Worm (Caenorhabditis elegans) whole organism, midembryonic: ENCODE measurements around the gene gtbp-1.

Source experiments
- T22C8.4 ChIP-seq: fragments of 200-800 bp; sonication (Bioruptor generic); IDR thresholded peaks from 2 replicates; pipeline ENCODE4 v1.3.6; 2022; ENCODE audit warnings: missing genetic modification characterization, missing compliant biosample characterization
- cog-1 ChIP-seq: sonication (generic microtip); optimal IDR thresholded peaks from 2 replicates; lab custom pipeline; 2016; ENCODE audit warnings: missing genetic modification characterization, missing compliant biosample characterization
- flt-1 ChIP-seq: fragments of 200-800 bp; sonication (Bioruptor generic); IDR thresholded peaks from 2 replicates; pipeline ENCODE4 v1.3.6; 2022; ENCODE audit warnings: missing genetic modification characterization, missing compliant biosample characterization
- klf-2 ChIP-seq: fragments of 200-800 bp; sonication (Bioruptor generic); conservative IDR thresholded peaks from 2 replicates; pipeline ENCODE4 v1.3.6; 2022; ENCODE audit warnings: missing genetic modification reagents, missing genetic modification characterization, missing compliant biosample characterization
- med-1 ChIP-seq: sonication (generic microtip); optimal IDR thresholded peaks from 2 replicates; lab custom pipeline; 2017; ENCODE audit warnings: missing genetic modification characterization, mild to moderate bottlenecking, missing compliant biosample characterization, antibody characterized with exemption, missing genetic modification reagents; ENCODE audit not compliant: insufficient read depth
- ref-1 ChIP-seq: fragments of 200-800 bp; sonication (Bioruptor generic); conservative IDR thresholded peaks from 2 replicates; pipeline ENCODE4 v1.3.6; 2022; ENCODE audit warnings: missing genetic modification reagents, missing genetic modification characterization, missing compliant biosample characterization
- tab-1 ChIP-seq: fragments of 200-800 bp; sonication (Bioruptor generic); IDR thresholded peaks from 2 replicates; pipeline ENCODE4 v1.3.6; 2022; ENCODE audit warnings: missing genetic modification characterization, missing compliant biosample characterization
- ztf-23 ChIP-seq: fragments of 200-800 bp; sonication (Bioruptor generic); IDR thresholded peaks from 2 replicates; pipeline ENCODE4 v1.3.6; 2022; ENCODE audit warnings: missing genetic modification reagents, missing genetic modification characterization, missing compliant biosample characterization
- ztf-29 ChIP-seq: fragments of 200-800 bp; sonication (Bioruptor generic); IDR thresholded peaks from 2 replicates; pipeline ENCODE4 v1.3.6; 2022; ENCODE audit warnings: missing genetic modification reagents, missing genetic modification characterization, missing compliant biosample characterization

The gtbp-1 gene

DNA sequence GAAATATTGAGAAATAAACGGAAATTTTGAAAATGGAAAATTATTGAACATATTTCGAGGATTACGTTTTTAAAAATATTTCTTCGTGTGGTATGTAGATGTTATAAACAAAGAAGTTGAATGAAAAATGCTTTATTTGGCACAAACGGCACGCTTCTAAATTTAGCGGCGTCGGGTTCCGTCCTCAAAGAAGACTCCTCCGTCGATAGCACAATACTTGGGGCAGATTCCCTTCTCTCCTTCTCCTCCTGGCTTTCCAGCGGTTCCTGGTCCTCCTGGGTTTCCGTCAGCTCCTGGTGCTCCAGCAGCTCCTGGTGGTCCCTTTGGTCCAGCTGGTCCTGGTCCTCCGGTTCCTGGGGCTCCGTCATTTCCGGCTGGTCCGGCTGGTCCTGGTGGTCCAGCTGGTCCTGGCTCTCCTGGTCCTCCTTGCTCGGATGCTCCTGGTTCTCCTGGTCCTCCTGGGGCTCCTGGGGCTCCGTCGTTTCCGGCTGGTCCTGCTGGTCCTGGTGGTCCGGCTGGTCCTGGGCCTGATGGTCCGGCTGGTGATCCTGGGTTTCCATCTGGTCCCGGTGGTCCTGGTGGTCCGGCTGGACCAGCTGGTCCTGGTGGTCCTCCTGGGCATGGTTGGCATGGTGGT is 44.3 kb downstream of the gtbp-1 start, which contains the start of gene W01B6.8:
TSS of gene W01B6.8 (minus strand) at position 51 of the 637 bp plus-strand sequence.
- TF ChIP-seq flt-1 (GFP tag; lab: Robert Waterston, UW) (no peak), ztf-29 (GFP tag; lab: Robert Waterston, UW) (no peak), med-1 (GFP tag; lab: Kevin White, UChicago) (no peak), ztf-23 (GFP tag; lab: Robert Waterston, UW) (no peak), cog-1 (no peak), ref-1 (GFP tag; lab: Robert Waterston, UW) (no peak), tab-1 (no peak), T22C8.4 (no peak), klf-2 (GFP tag; lab: Robert Waterston, UW) (no peak)

- no peak for TF ChIP-seq cog-1
- TF ChIP-seq T22C8.4 = no peak
- TF ChIP-seq klf-2 (GFP tag; lab: Robert Waterston, UW) = no peak
- TF ChIP-seq flt-1 (GFP tag; lab: Robert Waterston, UW) = no peak
- no peak for TF ChIP-seq ztf-23 (GFP tag; lab: Robert Waterston, UW)
- TF ChIP-seq ref-1 (GFP tag; lab: Robert Waterston, UW) = no peak
- no peak for TF ChIP-seq ztf-29 (GFP tag; lab: Robert Waterston, UW)
- no peak for TF ChIP-seq tab-1
- no peak for TF ChIP-seq med-1 (GFP tag; lab: Kevin White, UChicago)
These were observed 47.9 kb downstream of the gtbp-1 start, which contains the start of gene W01B6.6 for ce11 chrIV:10080816-10081215. Gene W01B6.6 (plus strand): TSS chrIV:10081116.

- TF ChIP-seq tab-1 (no peak), ztf-23 (GFP tag; lab: Robert Waterston, UW) (no peak), ref-1 (GFP tag; lab: Robert Waterston, UW) (no peak), T22C8.4 (no peak), cog-1 (no peak), med-1 (GFP tag; lab: Kevin White, UChicago) (no peak), ztf-29 (GFP tag; lab: Robert Waterston, UW) (no peak), flt-1 (GFP tag; lab: Robert Waterston, UW) (no peak), klf-2 (GFP tag; lab: Robert Waterston, UW) (no peak)
These were observed 50.8 kb downstream of the gtbp-1 start for ce11 chrIV:10078003-10078402.
